Fruit fly (Drosophila melanogaster): ENCODE results near the gene Hsp26.

The Hsp26 gene

dm6 chr3L:9373374-9374004 is 3.7 kb downstream of the Hsp26 start:
- TF ChIP-seq slbo (GFP tag; IDR thresholded peaks at IDR 0.05), result peak; percentile 69
- TF ChIP-seq Hmr (GFP tag; optimal IDR thresholded peaks at IDR 0.05), result peak; percentile 79
- TF ChIP-seq br (optimal IDR thresholded peaks at IDR 0.05), result no peak
- TF ChIP-seq onecut (GFP tag; IDR thresholded peaks at IDR 0.05), result peak; percentile 40
- peak; percentile 54 for TF ChIP-seq seq (GFP tag; IDR thresholded peaks at IDR 0.05)
- TF ChIP-seq cwo (GFP tag; optimal IDR thresholded peaks at IDR 0.05), result peak; percentile 76
- peak; percentile 66 for TF ChIP-seq CG6854 (GFP tag; optimal IDR thresholded peaks at IDR 0.05)
- TF ChIP-seq HmgD (GFP tag; optimal IDR thresholded peaks at IDR 0.05), result no peak
- TF ChIP-seq CG1602 (GFP tag; optimal IDR thresholded peaks at IDR 0.05), result peak; percentile 28
- TF ChIP-seq sr (GFP tag; IDR thresholded peaks at IDR 0.05), result peak; percentile 23; the same call in 1 of the 3 replicates
- peak; percentile 73 for TF ChIP-seq BtbVII (GFP tag; optimal IDR thresholded peaks at IDR 0.05)
- TF ChIP-seq Taf1 (GFP tag; IDR thresholded peaks at IDR 0.05), result peak; percentile 56; the same call in 1 of the 2 replicates
- TF ChIP-seq az2 (GFP tag; optimal IDR thresholded peaks at IDR 0.05), result peak; percentile 66
- TF ChIP-seq Hsf (GFP tag; optimal IDR thresholded peaks at IDR 0.05), result peak; percentile 48
- TF ChIP-seq nerfin-2 (GFP tag; IDR thresholded peaks at IDR 0.05; ENCODE audit: partially characterized antibody), result no peak
- TF ChIP-seq CG17568 (GFP tag; optimal IDR thresholded peaks at IDR 0.05), result no peak
- peak; percentile 64 for TF ChIP-seq CG1529 (GFP tag; optimal IDR thresholded peaks at IDR 0.05)
- no peak for TF ChIP-seq TFAM (GFP tag; optimal IDR thresholded peaks at IDR 0.05)
- TF ChIP-seq inv (GFP tag; IDR thresholded peaks at IDR 0.05; ENCODE audit: partially characterized antibody), result no peak
- TF ChIP-seq CG7745 (tag; optimal IDR thresholded peaks at IDR 0.05), result no peak
- no peak for TF ChIP-seq CG6175 (GFP tag; IDR thresholded peaks at IDR 0.05)
- TF ChIP-seq tll (GFP tag; optimal IDR thresholded peaks at IDR 0.05), result no peak
- peak; percentile 73 for TF ChIP-seq ken (GFP tag; IDR thresholded peaks at IDR 0.05)
- TF ChIP-seq CG31388 (GFP tag; optimal IDR thresholded peaks at IDR 0.05), result no peak
- TF ChIP-seq sima (GFP tag; optimal IDR thresholded peaks at IDR 0.05), result no peak
- peak; percentile 59 for TF ChIP-seq bcd (GFP tag; optimal IDR thresholded peaks at IDR 0.05)
- peak; percentile 55 for TF ChIP-seq Oaz (GFP tag; IDR thresholded peaks at IDR 0.05)
- peak; percentile 81 for TF ChIP-seq Ada2b (GFP tag; IDR thresholded peaks at IDR 0.05)
- peak; percentile 69 for TF ChIP-seq B-H2 (GFP tag; optimal IDR thresholded peaks at IDR 0.05)
- no peak for TF ChIP-seq Sin3A (optimal IDR thresholded peaks at IDR 0.05)
- no peak for TF ChIP-seq Dad (GFP tag; optimal IDR thresholded peaks at IDR 0.05)
- TF ChIP-seq Atf6 (GFP tag; IDR thresholded peaks at IDR 0.05), result peak; percentile 62
- peak; percentile 91 for TF ChIP-seq ci (GFP tag; IDR thresholded peaks at IDR 0.05)
- TF ChIP-seq tna (GFP tag; IDR thresholded peaks at IDR 0.05; ENCODE audit: partially characterized antibody), result no peak; the same call in 1 of the 2 replicates
- no peak for TF ChIP-seq CG10274 (GFP tag; optimal IDR thresholded peaks at IDR 0.05)
- TF ChIP-seq chif (GFP tag; optimal IDR thresholded peaks at IDR 0.05), result peak in 1 of 2 experiments; percentile 12
- TF ChIP-seq Hey (tag; optimal IDR thresholded peaks at IDR 0.05), result no peak
- peak; percentile 49 for TF ChIP-seq CG10543 (GFP tag; optimal IDR thresholded peaks at IDR 0.05)
- TF ChIP-seq Drgx (GFP tag; IDR thresholded peaks at IDR 0.05), result peak; percentile 88
- TF ChIP-seq Dip2 (GFP tag; IDR thresholded peaks at IDR 0.05), result no peak
- no peak for TF ChIP-seq CG17186 (GFP tag; optimal IDR thresholded peaks at IDR 0.05)
- peak; percentile 54 for TF ChIP-seq CG3407 (GFP tag; optimal IDR thresholded peaks at IDR 0.05)
- TF ChIP-seq Spps (tag; optimal IDR thresholded peaks at IDR 0.05), result peak; percentile 46
- no peak for TF ChIP-seq CG12769 (tag; optimal IDR thresholded peaks at IDR 0.05)
- TF ChIP-seq gcm2 (GFP tag; optimal IDR thresholded peaks at IDR 0.05), result no peak
- TF ChIP-seq CG18476 (GFP tag; optimal IDR thresholded peaks at IDR 0.05), result peak; percentile 60
- peak; percentile 67 for TF ChIP-seq CG8388 (GFP tag; optimal IDR thresholded peaks at IDR 0.05)
- peak; percentile 18 for TF ChIP-seq CG34376 (GFP tag; optimal IDR thresholded peaks at IDR 0.05)
- no peak for TF ChIP-seq gro (GFP tag; optimal IDR thresholded peaks at IDR 0.05)
- no peak for TF ChIP-seq CG17912 (GFP tag; optimal IDR thresholded peaks at IDR 0.05)
- TF ChIP-seq corto (GFP tag; optimal IDR thresholded peaks at IDR 0.05), result peak; percentile 5
